Fruit fly (Drosophila melanogaster) Kc167 (cell line): ENCODE measurements around the gene CG32436.

Source experiments
- Myc ChIP-seq: fragments of >200 bp; optimal IDR thresholded peaks from 2 replicates; lab custom pipeline; 2017; ENCODE audit warnings: missing external identifiers
- insv ChIP-seq: fragments of >200 bp; optimal IDR thresholded peaks from 3 replicates; lab custom pipeline; 2018; ENCODE audit warnings: missing external identifiers

DNA sequence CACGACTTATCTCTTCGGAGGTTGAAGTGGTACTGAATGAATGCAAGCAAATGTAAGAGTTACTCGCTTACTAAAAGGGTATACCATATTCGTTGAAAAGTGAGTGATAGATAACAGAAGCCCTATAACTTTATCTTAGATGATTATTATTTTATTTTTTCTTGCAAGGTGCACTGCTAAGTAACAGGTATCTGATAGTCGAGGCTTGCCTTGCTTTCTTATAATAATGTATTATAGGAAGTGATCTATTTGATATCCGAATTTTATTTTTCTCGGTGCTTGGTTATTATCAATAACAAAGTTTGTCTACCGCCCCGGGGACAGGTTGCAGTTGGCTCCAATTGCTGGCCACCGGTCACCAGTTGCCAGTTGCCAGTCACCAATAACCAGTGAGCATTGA, 27.4 kb downstream of the CG32436 start:
- TF ChIP-seq insv (lab: Kevin White, UChicago) (no peak), Myc (lab: Kevin White, UChicago) (no peak)
